Fruit fly (Drosophila melanogaster): ENCODE measurements around the gene CG7573.
A peak's percentile ranks its signal among the peaks of the same experiment; 100 is the strongest.

Gene CG7573

DNA sequence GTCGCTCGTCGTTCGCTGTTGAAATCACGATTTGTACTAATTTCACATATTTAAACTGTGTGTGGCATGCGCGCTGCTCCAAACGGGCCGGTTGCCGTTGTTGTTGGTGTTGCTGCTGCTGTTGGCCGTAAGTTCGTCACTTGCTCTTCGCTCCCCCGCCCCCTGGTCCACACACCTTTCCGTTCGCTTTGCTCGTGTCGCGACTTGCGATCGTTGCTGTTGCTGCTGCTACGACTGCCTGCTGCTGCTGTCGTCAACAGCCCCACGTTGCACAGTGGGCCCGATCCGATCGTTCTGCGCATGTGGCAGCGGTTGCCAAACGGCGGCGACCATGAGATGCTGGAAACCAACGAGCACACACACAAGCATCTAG lies 15.8 kb upstream of the CG7573 start, which contains the start of gene Dyro (continued):
- no peak for TF ChIP-seq E2f1 (GFP tag; IDR thresholded peaks at IDR 0.05)
- TF ChIP-seq kah (GFP tag; optimal IDR thresholded peaks at IDR 0.05) = no peak
- no peak for TF ChIP-seq Ada2b (GFP tag; IDR thresholded peaks at IDR 0.05)
- no peak for TF ChIP-seq slp2 (GFP tag; optimal IDR thresholded peaks at IDR 0.05)
- peak; percentile 62 for TF ChIP-seq CG12769 (tag; optimal IDR thresholded peaks at IDR 0.05)
- no peak for TF ChIP-seq pho (GFP tag; optimal IDR thresholded peaks at IDR 0.05)
- TF ChIP-seq CG17385 (GFP tag; optimal IDR thresholded peaks at IDR 0.05) = no peak
- no peak for TF ChIP-seq sug (tag; optimal IDR thresholded peaks at IDR 0.05)
- no peak for TF ChIP-seq CG16813 (GFP tag; IDR thresholded peaks at IDR 0.05; ENCODE audit: partially characterized antibody)
- no peak for TF ChIP-seq CG9609 (GFP tag; optimal IDR thresholded peaks at IDR 0.05)
- TF ChIP-seq CTCF (GFP tag; optimal IDR thresholded peaks at IDR 0.05) = no peak
- peak; percentile 89 for TF ChIP-seq crol (GFP tag; IDR thresholded peaks at IDR 0.05)
- TF ChIP-seq slbo (GFP tag; IDR thresholded peaks at IDR 0.05) = peak; percentile 68
- no peak for TF ChIP-seq gem (tag; optimal IDR thresholded peaks at IDR 0.05)
- TF ChIP-seq danr (GFP tag; IDR thresholded peaks at IDR 0.05) = no peak
- peak; percentile 90 for TF ChIP-seq Med (GFP tag)
- TF ChIP-seq hkb (optimal IDR thresholded peaks at IDR 0.05) = no peak
- no peak for TF ChIP-seq hkb (GFP tag; IDR thresholded peaks at IDR 0.05)
- TF ChIP-seq CG17829 (tag; optimal IDR thresholded peaks at IDR 0.05) = no peak
- no peak for TF ChIP-seq NfI (GFP tag; optimal IDR thresholded peaks at IDR 0.05)
- TF ChIP-seq Six4 (GFP tag; optimal IDR thresholded peaks at IDR 0.05) = no peak
- TF ChIP-seq tx (GFP tag; optimal IDR thresholded peaks at IDR 0.05) = no peak
- no peak for TF ChIP-seq peb (GFP tag; IDR thresholded peaks at IDR 0.05)
- TF ChIP-seq dimm (GFP tag; IDR thresholded peaks at IDR 0.05) = peak; percentile 25; the same call in 1 of the 2 replicates
- no peak for TF ChIP-seq gsb-n (tag; optimal IDR thresholded peaks at IDR 0.05)
- no peak for TF ChIP-seq CG10431 (GFP tag; optimal IDR thresholded peaks at IDR 0.05)
- 0 out of 2 replicates have a peak, but pooled peaks have one; percentile 7 for TF ChIP-seq CG16779 (GFP tag; IDR thresholded peaks at IDR 0.05)
- no peak for TF ChIP-seq CG4730 (GFP tag; IDR thresholded peaks at IDR 0.05)
- peak; percentile 67 for TF ChIP-seq CG6272 (GFP tag; IDR thresholded peaks at IDR 0.05)
- no peak for TF ChIP-seq CG13296 (GFP tag; optimal IDR thresholded peaks at IDR 0.05)
- TF ChIP-seq CG9797 (GFP tag; optimal IDR thresholded peaks at IDR 0.05) = no peak
- TF ChIP-seq CG7928 (GFP tag; optimal IDR thresholded peaks at IDR 0.05) = no peak
- TF ChIP-seq CG10959 (GFP tag; IDR thresholded peaks at IDR 0.05) = no peak
- TF ChIP-seq lab (GFP tag; optimal IDR thresholded peaks at IDR 0.05) = no peak
- TF ChIP-seq CG7839 (tag; optimal IDR thresholded peaks at IDR 0.05) = no peak
- no peak for TF ChIP-seq CG11093 (GFP tag; IDR thresholded peaks at IDR 0.05)
- no peak for TF ChIP-seq slou (GFP tag; optimal IDR thresholded peaks at IDR 0.05)
- no peak for TF ChIP-seq MTF-1 (GFP tag; optimal IDR thresholded peaks at IDR 0.05; ENCODE audit: borderline replicate concordance)
- TF ChIP-seq sisA (GFP tag; IDR thresholded peaks at IDR 0.05) = no peak
- TF ChIP-seq Hmx (GFP tag; optimal IDR thresholded peaks at IDR 0.05) = no peak
- TF ChIP-seq CG10209 (GFP tag; optimal IDR thresholded peaks at IDR 0.05) = no peak
- TF ChIP-seq mirr (GFP tag; optimal IDR thresholded peaks at IDR 0.05) = peak; percentile 14
- no peak for TF ChIP-seq CG13894 (tag; optimal IDR thresholded peaks at IDR 0.05)
- TF ChIP-seq trem (tag; optimal IDR thresholded peaks at IDR 0.05) = no peak
- no peak for TF ChIP-seq bab2 (GFP tag; optimal IDR thresholded peaks at IDR 0.05)
- TF ChIP-seq Dll (GFP tag; IDR thresholded peaks at IDR 0.05; ENCODE audit: partially characterized antibody) = no peak
- TF ChIP-seq pita (GFP tag; optimal IDR thresholded peaks at IDR 0.05) = no peak
- TF ChIP-seq CG11560 (tag; IDR thresholded peaks at IDR 0.05) = no peak
- TF ChIP-seq ken (GFP tag; IDR thresholded peaks at IDR 0.05) = 0 out of 3 replicates have a peak, but pooled peaks have one; percentile 5
- TF ChIP-seq CG8924 (tag; optimal IDR thresholded peaks at IDR 0.05) = no peak
- TF ChIP-seq sna (GFP tag; IDR thresholded peaks at IDR 0.05; ENCODE audit: partially characterized antibody) = no peak
- no peak for TF ChIP-seq CG31388 (GFP tag; optimal IDR thresholded peaks at IDR 0.05)
- TF ChIP-seq onecut (GFP tag; IDR thresholded peaks at IDR 0.05) = no peak

Measured in whole organism, embryonic.